Fruit fly (Drosophila melanogaster) whole organism, prepupa: ENCODE results near the gene CG10462.

ENCODE experiments used
- Blimp-1 ChIP-seq: fragments of 200-800 bp; sonication (Bioruptor generic); optimal IDR thresholded peaks from 3 replicates; lab custom pipeline; 2017; ENCODE audit warnings: missing biosample characterization, missing genetic modification characterization, mild to moderate bottlenecking, moderate library complexity, missing genetic modification reagents
- CG10631 ChIP-seq: fragments of 200-800 bp; sonication (Bioruptor generic); optimal IDR thresholded peaks from 2 replicates; lab custom pipeline; 2016; ENCODE audit warnings: missing biosample characterization, missing genetic modification characterization
- CG10669 ChIP-seq: fragments of 200-800 bp; sonication (Bioruptor generic); optimal IDR thresholded peaks from 3 replicates; lab custom pipeline; 2018; ENCODE audit warnings: missing biosample characterization, mild to moderate bottlenecking, missing genetic modification characterization, moderate library complexity
- CG11294 ChIP-seq: fragments of 200-800 bp; sonication (Bioruptor generic); IDR thresholded peaks from 2 replicates; pipeline ENCODE4 v1.3.6; 2022; ENCODE audit warnings: missing biosample characterization, missing genetic modification characterization
- CG11762 ChIP-seq: fragments of 200-800 bp; sonication (Bioruptor generic); optimal IDR thresholded peaks from 3 replicates; lab custom pipeline; 2016; ENCODE audit warnings: missing biosample characterization, missing genetic modification characterization; ENCODE audit not compliant: insufficient read depth
- CG11902 ChIP-seq: fragments of 200-800 bp; sonication (Bioruptor generic); optimal IDR thresholded peaks from 3 replicates; lab custom pipeline; 2016; ENCODE audit warnings: missing biosample characterization, missing genetic modification characterization
- CG15336 ChIP-seq: fragments of 200-800 bp; sonication (Bioruptor generic); IDR thresholded peaks from 2 replicates; pipeline ENCODE4 v1.3.6; 2022; ENCODE audit warnings: missing biosample characterization, missing genetic modification characterization
- CG1621 ChIP-seq: fragments of 200-800 bp; sonication (Bioruptor generic); optimal IDR thresholded peaks from 3 replicates; lab custom pipeline; 2018; ENCODE audit warnings: missing biosample characterization, mild to moderate bottlenecking, missing genetic modification characterization
- CG31627 ChIP-seq: fragments of 200-800 bp; sonication (Bioruptor generic); optimal IDR thresholded peaks from 3 replicates; lab custom pipeline; 2016; ENCODE audit warnings: missing biosample characterization, missing genetic modification characterization
- CG34406 ChIP-seq: fragments of 200-800 bp; sonication (Bioruptor generic); optimal IDR thresholded peaks from 3 replicates; lab custom pipeline; 2016; ENCODE audit warnings: missing biosample characterization, missing genetic modification characterization
- CG3919 ChIP-seq: fragments of 200-800 bp; sonication (Bioruptor generic); optimal IDR thresholded peaks from 3 replicates; lab custom pipeline; 2016; ENCODE audit warnings: missing biosample characterization, missing genetic modification characterization
- CG6163 ChIP-seq: fragments of 200-800 bp; sonication (Bioruptor generic); IDR thresholded peaks from 3 replicates; pipeline ENCODE4 v1.3.6; 2022; ENCODE audit warnings: missing biosample characterization, missing genetic modification characterization
- CG6276 ChIP-seq: fragments of 200-800 bp; sonication (Bioruptor generic); optimal IDR thresholded peaks from 2 replicates; lab custom pipeline; 2017; ENCODE audit warnings: missing biosample characterization, mild to moderate bottlenecking, missing genetic modification characterization
- CG6792 ChIP-seq: fragments of 200-800 bp; sonication (Bioruptor generic); optimal IDR thresholded peaks from 3 replicates; lab custom pipeline; 2016; ENCODE audit warnings: missing biosample characterization, missing genetic modification characterization
- CG6854 ChIP-seq: fragments of 200-800 bp; sonication (Bioruptor generic); optimal IDR thresholded peaks from 2 replicates; lab custom pipeline; 2017; ENCODE audit warnings: missing biosample characterization, mild to moderate bottlenecking, missing genetic modification characterization
- CG7368 ChIP-seq: fragments of 200-800 bp; sonication (Bioruptor generic); optimal IDR thresholded peaks from 3 replicates; lab custom pipeline; 2016; ENCODE audit warnings: missing biosample characterization, missing genetic modification characterization
- CG8319 ChIP-seq: fragments of 200-800 bp; sonication (Bioruptor generic); optimal IDR thresholded peaks from 3 replicates; lab custom pipeline; 2016; ENCODE audit warnings: missing biosample characterization, missing genetic modification characterization
- CG8632 ChIP-seq: fragments of 200-800 bp; sonication (Bioruptor generic); optimal IDR thresholded peaks from 3 replicates; lab custom pipeline; 2016; ENCODE audit warnings: missing biosample characterization, missing genetic modification characterization
- Eip75B ChIP-seq: fragments of 200-800 bp; sonication (Bioruptor generic); optimal IDR thresholded peaks from 3 replicates; lab custom pipeline; 2016; ENCODE audit warnings: missing biosample characterization, missing genetic modification characterization
- Eip78C ChIP-seq: fragments of 200-800 bp; sonication (Bioruptor generic); peaks from one replicate; lab custom pipeline; 2016; ENCODE audit warnings: missing biosample characterization, missing genetic modification characterization
- Eip93F ChIP-seq: fragments of 200-800 bp; sonication (Bioruptor generic); optimal IDR thresholded peaks from 2 replicates; lab custom pipeline; 2016; ENCODE audit warnings: missing biosample characterization, mild to moderate bottlenecking, missing genetic modification characterization
- Ets21C ChIP-seq: fragments of 200-800 bp; sonication (Bioruptor generic); optimal IDR thresholded peaks from 3 replicates; lab custom pipeline; 2016; ENCODE audit warnings: missing biosample characterization, missing genetic modification characterization
- Ets96B ChIP-seq: fragments of 200-800 bp; optimal IDR thresholded peaks from 2 replicates; lab custom pipeline; 2019; ENCODE audit warnings: missing biosample characterization, mild to moderate bottlenecking, missing genetic modification characterization, moderate library complexity
- Gug ChIP-seq: fragments of 200-800 bp; sonication (Bioruptor generic); IDR thresholded peaks from 2 replicates; pipeline ENCODE4 v1.3.6; 2022; ENCODE audit warnings: missing biosample characterization, missing genetic modification characterization
- Hr38 ChIP-seq: sonication (Bioruptor generic); optimal IDR thresholded peaks from 2 replicates; lab custom pipeline; 2016; ENCODE audit warnings: missing biosample characterization, missing genetic modification characterization
- Hr4 ChIP-seq: fragments of 200-800 bp; sonication (Bioruptor generic); optimal IDR thresholded peaks from 3 replicates; lab custom pipeline; 2016; ENCODE audit warnings: missing biosample characterization, missing genetic modification characterization
- Lpt ChIP-seq: fragments of 200-800 bp; sonication (Bioruptor generic); optimal IDR thresholded peaks from 3 replicates; lab custom pipeline; 2016; ENCODE audit warnings: missing biosample characterization, missing genetic modification characterization
- Met ChIP-seq: fragments of 200-800 bp; sonication (Bioruptor generic); optimal IDR thresholded peaks from 3 replicates; lab custom pipeline; 2016; ENCODE audit warnings: missing biosample characterization, missing genetic modification characterization
- OdsH ChIP-seq: fragments of 200-800 bp; sonication (Bioruptor generic); optimal IDR thresholded peaks from 3 replicates; lab custom pipeline; 2016; ENCODE audit warnings: missing biosample characterization, missing genetic modification characterization
- Smox ChIP-seq: fragments of 200-800 bp; sonication (Bioruptor generic); optimal IDR thresholded peaks from 3 replicates; lab custom pipeline; 2016; ENCODE audit warnings: missing biosample characterization, missing genetic modification characterization
- Sox102F ChIP-seq: fragments of 200-800 bp; sonication (Bioruptor generic); optimal IDR thresholded peaks from 2 replicates; lab custom pipeline; 2016; ENCODE audit warnings: missing biosample characterization, mild to moderate bottlenecking, missing genetic modification characterization
- Sox14 ChIP-seq: fragments of 200-800 bp; sonication (Bioruptor generic); optimal IDR thresholded peaks from 3 replicates; lab custom pipeline; 2016; ENCODE audit warnings: missing biosample characterization, missing genetic modification characterization
- Sox15 ChIP-seq: fragments of 200-800 bp; sonication (Bioruptor generic); optimal IDR thresholded peaks from 3 replicates; lab custom pipeline; 2016; ENCODE audit warnings: missing biosample characterization, missing genetic modification characterization
- acj6 ChIP-seq: fragments of 200-800 bp; sonication (Bioruptor generic); optimal IDR thresholded peaks from 3 replicates; lab custom pipeline; 2016; ENCODE audit warnings: missing biosample characterization, missing genetic modification characterization
- cyc ChIP-seq: fragments of 200-800 bp; sonication (Bioruptor generic); optimal IDR thresholded peaks from 3 replicates; lab custom pipeline; 2016; ENCODE audit warnings: missing biosample characterization, missing genetic modification characterization
- dac ChIP-seq: fragments of 200-800 bp; sonication (Bioruptor generic); optimal IDR thresholded peaks from 2 replicates; lab custom pipeline; 2017; ENCODE audit warnings: missing biosample characterization, mild to moderate bottlenecking, missing genetic modification characterization
- dsx ChIP-seq: fragments of 200-800 bp; optimal IDR thresholded peaks from 3 replicates; lab custom pipeline; 2019; ENCODE audit warnings: missing biosample characterization, mild to moderate bottlenecking, missing genetic modification characterization, moderate library complexity; ENCODE audit not compliant: poor library complexity, severe bottlenecking
- eg ChIP-seq: fragments of 200-800 bp; sonication (Bioruptor generic); IDR thresholded peaks from 3 replicates; pipeline ENCODE4 v1.3.6; 2022; ENCODE audit warnings: missing biosample characterization, missing genetic modification characterization
- fd85E ChIP-seq: fragments of 200-800 bp; sonication (Bioruptor generic); optimal IDR thresholded peaks from 3 replicates; lab custom pipeline; 2016; ENCODE audit warnings: missing biosample characterization, missing genetic modification characterization
- spab ChIP-seq: fragments of 200-800 bp; sonication (Bioruptor generic); optimal IDR thresholded peaks from 2 replicates; lab custom pipeline; 2017; ENCODE audit warnings: missing biosample characterization, mild to moderate bottlenecking, missing genetic modification characterization, missing genetic modification reagents
- ss ChIP-seq, 2 experiments: fragments of 200-800 bp; sonication (Bioruptor generic); optimal IDR thresholded peaks; 2 replicates in 1 of 2; 3 replicates in 1 of 2; lab custom pipeline; 2017 to 2018; ENCODE audit warnings: mild to moderate bottlenecking in 2 of 2, missing biosample characterization in 2 of 2, missing genetic modification characterization in 2 of 2, moderate library complexity in 1 of 2
- svp ChIP-seq: fragments of 200-800 bp; sonication (Bioruptor generic); peaks from one replicate; lab custom pipeline; 2016; ENCODE audit warnings: missing biosample characterization, missing genetic modification characterization
- vri ChIP-seq: fragments of 200-800 bp; sonication (Bioruptor generic); optimal IDR thresholded peaks from 3 replicates; lab custom pipeline; 2016; ENCODE audit warnings: missing biosample characterization, mild to moderate bottlenecking, missing genetic modification characterization

Gene CG10462

dm6 chr2L:19756040-19756439 is 20.3 kb upstream of the CG10462 start:
- no peak for TF ChIP-seq fd85E
- TF ChIP-seq cyc (GFP tag; lab: Kevin White, UChicago), result no peak
- TF ChIP-seq CG11294 (GFP tag; lab: Robert Waterston, UW), result no peak
- TF ChIP-seq dac (GFP tag; lab: Kevin White, UChicago), result no peak
- TF ChIP-seq Smox, result no peak
- no peak for TF ChIP-seq Eip75B
- no peak for TF ChIP-seq CG6163 (GFP tag; lab: Robert Waterston, UW)
- TF ChIP-seq svp (GFP tag; lab: Kevin White, UChicago), result no peak
- no peak for TF ChIP-seq Sox102F (GFP tag; lab: Kevin White, UChicago)
- no peak for TF ChIP-seq CG31627 (GFP tag; lab: Kevin White, UChicago)
- TF ChIP-seq Gug (GFP tag; lab: Robert Waterston, UW), result no peak
- no peak for TF ChIP-seq eg (GFP tag; lab: Robert Waterston, UW)
- TF ChIP-seq CG6792 (GFP tag; lab: Kevin White, UChicago), result no peak
- no peak for TF ChIP-seq CG7368 (GFP tag; lab: Kevin White, UChicago)

DNA sequence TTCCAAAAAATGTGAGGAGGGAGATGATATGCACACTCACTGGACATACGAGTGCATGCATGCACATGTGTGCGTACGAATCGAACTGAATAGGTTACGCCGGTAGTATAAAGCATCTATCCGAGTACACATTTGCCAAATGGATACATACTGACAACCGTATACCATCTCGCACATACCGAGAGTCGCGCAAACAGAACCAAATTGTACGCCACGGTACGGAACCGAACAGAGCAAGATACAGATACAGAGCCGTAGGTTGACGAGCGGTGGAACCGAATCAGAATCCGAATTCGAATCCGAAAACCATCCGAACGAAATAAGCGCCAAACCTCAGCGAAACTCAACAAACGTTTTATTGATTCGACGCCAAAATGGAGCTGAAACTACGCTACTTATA is 19.2 kb upstream of the CG10462 start:
- TF ChIP-seq CG10631 (GFP tag; lab: Kevin White, UChicago), result no peak
- no peak for TF ChIP-seq Sox15
- no peak for TF ChIP-seq Blimp-1 (GFP tag; lab: Kevin White, UChicago)
- no peak for TF ChIP-seq Hr38
- no peak for TF ChIP-seq CG34406 (GFP tag; lab: Kevin White, UChicago)
- TF ChIP-seq Sox102F (GFP tag; lab: Kevin White, UChicago), result no peak
- no peak for TF ChIP-seq CG6854
- no peak for TF ChIP-seq vri
- no peak for TF ChIP-seq eg (GFP tag; lab: Robert Waterston, UW)
- no peak for TF ChIP-seq CG6163 (GFP tag; lab: Robert Waterston, UW)
- no peak for TF ChIP-seq CG11902
- TF ChIP-seq Eip78C, result no peak
- no peak for TF ChIP-seq CG8632 (GFP tag; lab: Kevin White, UChicago)

- TF ChIP-seq Eip93F (GFP tag; lab: Kevin White, UChicago) (no peak), Hr38 (no peak), CG10669 (GFP tag; lab: Kevin White, UChicago) (no peak), OdsH (GFP tag; lab: Kevin White, UChicago) (no peak), dsx (GFP tag; lab: Kevin White, UChicago) (no peak), CG11294 (GFP tag; lab: Robert Waterston, UW) (no peak), Ets96B (tag; lab: Kevin White, UChicago) (no peak), Ets21C (GFP tag; lab: Kevin White, UChicago) (no peak), CG8632 (GFP tag; lab: Kevin White, UChicago) (no peak), cyc (GFP tag; lab: Kevin White, UChicago) (no peak), CG11762 (GFP tag; lab: Kevin White, UChicago) (no peak), Blimp-1 (GFP tag; lab: Kevin White, UChicago) (no peak)
Measured at dm6 chr2L:19750571-19750970, 14.8 kb upstream of the CG10462 start.

- no peak for TF ChIP-seq CG1621 (tag; lab: Kevin White, UChicago)
- TF ChIP-seq CG6276, result no peak
- TF ChIP-seq Sox15, result no peak
- peak; percentile 21 for TF ChIP-seq Hr4
- TF ChIP-seq Met (GFP tag; lab: Kevin White, UChicago), result peak; percentile 24
- TF ChIP-seq CG15336 (GFP tag; lab: Robert Waterston, UW), result peak; percentile 35; the same call in 1 of the 2 replicates
- peak; percentile 24 for TF ChIP-seq Sox102F (GFP tag; lab: Kevin White, UChicago)
- TF ChIP-seq CG11902, result no peak
- peak; percentile 10 for TF ChIP-seq CG34406 (GFP tag; lab: Kevin White, UChicago)
- TF ChIP-seq fd85E, result no peak
- TF ChIP-seq svp (GFP tag; lab: Kevin White, UChicago), result peak; percentile 68
- peak; percentile 25 for TF ChIP-seq Eip75B
- no peak for TF ChIP-seq ss (GFP tag; optimal IDR thresholded peaks at IDR 0.05; lab: Kevin White, UChicago)
- no peak for TF ChIP-seq spab
- peak; percentile 48 for TF ChIP-seq OdsH (GFP tag; lab: Kevin White, UChicago)
- TF ChIP-seq acj6 (GFP tag; lab: Kevin White, UChicago), result peak; percentile 34
- no peak for TF ChIP-seq Ets96B (tag; lab: Kevin White, UChicago)
- no peak for TF ChIP-seq Blimp-1 (GFP tag; lab: Kevin White, UChicago)
- no peak for TF ChIP-seq CG3919 (GFP tag; lab: Kevin White, UChicago)
- TF ChIP-seq CG8319, result no peak
- TF ChIP-seq CG6854, result no peak
- peak; percentile 23 for TF ChIP-seq CG6792 (GFP tag; lab: Kevin White, UChicago)
- no peak for TF ChIP-seq dsx (GFP tag; lab: Kevin White, UChicago)
- peak; percentile 48 for TF ChIP-seq CG10631 (GFP tag; lab: Kevin White, UChicago)
- TF ChIP-seq Lpt, result no peak
- TF ChIP-seq Sox14 (GFP tag; lab: Kevin White, UChicago), result no peak
- TF ChIP-seq CG10669 (GFP tag; lab: Kevin White, UChicago), result peak; percentile 5
- TF ChIP-seq CG31627 (GFP tag; lab: Kevin White, UChicago), result peak; percentile 45
Measured at dm6 chr2L:19722517-19722916, 13.3 kb downstream of the CG10462 start.
